Worm (Caenorhabditis elegans): Measurements from ENCODE around the gene M79.2.

ce11 chrX:10640578-10640977 lies 12.0 kb upstream of the M79.2 start:
- TF ChIP-seq C16A3.4 (tag; optimal IDR thresholded peaks at IDR 0.05) (no peak), nhr-11 (tag; optimal IDR thresholded peaks at IDR 0.05) (no peak), snpc-4 (tag; optimal IDR thresholded peaks at IDR 0.05) (no peak), mep-1 (tag; optimal IDR thresholded peaks at IDR 0.05) (peak; percentile 40), lin-13 (GFP tag; optimal IDR thresholded peaks at IDR 0.05) (no peak), rnt-1 (tag; optimal IDR thresholded peaks at IDR 0.05) (no peak)
